Worm (Caenorhabditis elegans) whole organism, L2 larva: ENCODE measurements around the gene srh-146.

Experiments
- R02D3.7 ChIP-seq: fragments of 150-350 bp; optimal IDR thresholded peaks from 2 replicates; lab custom pipeline; 2014; ENCODE audit warnings: missing biosample characterization, missing genetic modification characterization
- ceh-82 ChIP-seq: fragments of 150-350 bp; optimal IDR thresholded peaks from 2 replicates; lab custom pipeline; 2014; ENCODE audit warnings: missing biosample characterization, missing genetic modification characterization

ce11 chrV:2883097-2883496, 31.0 kb upstream of the srh-146 start:
- TF ChIP-seq ceh-82: no peak
- TF ChIP-seq R02D3.7 (tag; lab: Kevin White, UChicago): no peak
